Fruit fly (Drosophila melanogaster): ENCODE measurements around the gene CG13895.
A peak's percentile ranks its signal among the peaks of the same experiment; 100 is the strongest.

CG13895 gene

dm6 chr3L:692699-693098 lies 15.3 kb downstream of the CG13895 start, which contains the start of gene Vti1a (continued):
- TF ChIP-seq CG18476 (GFP tag; optimal IDR thresholded peaks at IDR 0.05), result no peak
- no peak for TF ChIP-seq jumu (GFP tag; optimal IDR thresholded peaks at IDR 0.05)
- no peak for TF ChIP-seq pros (GFP tag; optimal IDR thresholded peaks at IDR 0.05)
- no peak for TF ChIP-seq aop (GFP tag; IDR thresholded peaks at IDR 0.05)
- no peak for TF ChIP-seq CG18764 (GFP tag; optimal IDR thresholded peaks at IDR 0.05)
- no peak for TF ChIP-seq Doc2 (GFP tag; IDR thresholded peaks at IDR 0.05)
- no peak for TF ChIP-seq lov (optimal IDR thresholded peaks at IDR 0.05)
- TF ChIP-seq lov (GFP tag; IDR thresholded peaks at IDR 0.05), result no peak
- TF ChIP-seq PHDP (tag; optimal IDR thresholded peaks at IDR 0.05), result no peak
- TF ChIP-seq CG6765 (GFP tag; optimal IDR thresholded peaks at IDR 0.05), result no peak
- TF ChIP-seq CG15073 (GFP tag; optimal IDR thresholded peaks at IDR 0.05), result no peak
- no peak for TF ChIP-seq CG14667 (GFP tag; IDR thresholded peaks at IDR 0.05)
- TF ChIP-seq CG8765 (GFP tag; IDR thresholded peaks at IDR 0.05), result no peak
- TF ChIP-seq dm (GFP tag; optimal IDR thresholded peaks at IDR 0.05), result no peak
- no peak for TF ChIP-seq maf-S (GFP tag; optimal IDR thresholded peaks at IDR 0.05)
- no peak for TF ChIP-seq hb (GFP tag; IDR thresholded peaks at IDR 0.05; ENCODE audit: partially characterized antibody)
- TF ChIP-seq vfl (GFP tag; optimal IDR thresholded peaks at IDR 0.05), result no peak
- no peak for TF ChIP-seq Ptx1 (GFP tag; IDR thresholded peaks at IDR 0.05)
- no peak for TF ChIP-seq Nf-YA (GFP tag; IDR thresholded peaks at IDR 0.05)
- no peak for TF ChIP-seq Atf-2 (GFP tag; optimal IDR thresholded peaks at IDR 0.05)
- no peak for TF ChIP-seq hkb (optimal IDR thresholded peaks at IDR 0.05)
- no peak for TF ChIP-seq hkb (GFP tag; IDR thresholded peaks at IDR 0.05)
- no peak for TF ChIP-seq Gsc (GFP tag; IDR thresholded peaks at IDR 0.05)
- TF ChIP-seq cad (GFP tag; optimal IDR thresholded peaks at IDR 0.05), result no peak
- peak; percentile 3 for TF ChIP-seq Sin3A (optimal IDR thresholded peaks at IDR 0.05)
- no peak for TF ChIP-seq h (optimal IDR thresholded peaks at IDR 0.05)
- no peak for TF ChIP-seq CG11504 (tag; optimal IDR thresholded peaks at IDR 0.05)
- no peak for TF ChIP-seq CG1602 (GFP tag; optimal IDR thresholded peaks at IDR 0.05)
- no peak for TF ChIP-seq gro (GFP tag; optimal IDR thresholded peaks at IDR 0.05)
- no peak for TF ChIP-seq rib (GFP tag; IDR thresholded peaks at IDR 0.05)
- TF ChIP-seq chn (GFP tag; optimal IDR thresholded peaks at IDR 0.05), result no peak
- TF ChIP-seq sisA (GFP tag; IDR thresholded peaks at IDR 0.05), result no peak
- TF ChIP-seq CG4707 (GFP tag; optimal IDR thresholded peaks at IDR 0.05), result no peak
- no peak for TF ChIP-seq BtbVII (GFP tag; optimal IDR thresholded peaks at IDR 0.05)
- TF ChIP-seq CG8290 (GFP tag; optimal IDR thresholded peaks at IDR 0.05), result peak; percentile 58
- TF ChIP-seq CG8290 (tag; optimal IDR thresholded peaks at IDR 0.05), result peak in 1 of 2 experiments; percentile 43
- TF ChIP-seq CG31224 (GFP tag; IDR thresholded peaks at IDR 0.05), result no peak
- no peak for TF ChIP-seq CG14050 (GFP tag; IDR thresholded peaks at IDR 0.05)
- no peak for TF ChIP-seq Lim3 (GFP tag; IDR thresholded peaks at IDR 0.05)
- TF ChIP-seq CG10267 (tag; optimal IDR thresholded peaks at IDR 0.05), result peak; percentile 38
- TF ChIP-seq H15 (GFP tag; IDR thresholded peaks at IDR 0.05), result no peak
- no peak for TF ChIP-seq Antp (GFP tag; optimal IDR thresholded peaks at IDR 0.05)
- no peak for TF ChIP-seq zen (tag; optimal IDR thresholded peaks at IDR 0.05)
- no peak for TF ChIP-seq btn (GFP tag; optimal IDR thresholded peaks at IDR 0.05)
- no peak for TF ChIP-seq CG6254 (GFP tag; optimal IDR thresholded peaks at IDR 0.05)
- no peak for TF ChIP-seq CG11093 (GFP tag; IDR thresholded peaks at IDR 0.05)
- TF ChIP-seq Awh (GFP tag; IDR thresholded peaks at IDR 0.05), result no peak
- no peak for TF ChIP-seq CG4820 (GFP tag; optimal IDR thresholded peaks at IDR 0.05)
- no peak for TF ChIP-seq CG9215 (GFP tag; IDR thresholded peaks at IDR 0.05)
- TF ChIP-seq Elba2 (GFP tag; optimal IDR thresholded peaks at IDR 0.05), result no peak
- TF ChIP-seq CG9727 (GFP tag; optimal IDR thresholded peaks at IDR 0.05), result no peak
- TF ChIP-seq Fer2 (tag; optimal IDR thresholded peaks at IDR 0.05), result no peak
- no peak for TF ChIP-seq oc (tag; optimal IDR thresholded peaks at IDR 0.05)
- TF ChIP-seq Pdp1 (GFP tag; optimal IDR thresholded peaks at IDR 0.05), result no peak
- TF ChIP-seq CG2129 (GFP tag; IDR thresholded peaks at IDR 0.05; ENCODE audit: partially characterized antibody), result no peak

All from whole organism, embryonic.